Worm (Caenorhabditis elegans) whole organism, midembryonic: Measurements from ENCODE around the gene ugt-38.

Experiments
- T22C8.4 ChIP-seq: fragments of 200-800 bp; sonication (Bioruptor generic); IDR thresholded peaks from 2 replicates; pipeline ENCODE4 v1.3.6; 2022; ENCODE audit warnings: missing genetic modification characterization, missing compliant biosample characterization
- cog-1 ChIP-seq: sonication (generic microtip); optimal IDR thresholded peaks from 2 replicates; lab custom pipeline; 2016; ENCODE audit warnings: missing genetic modification characterization, missing compliant biosample characterization
- flt-1 ChIP-seq: fragments of 200-800 bp; sonication (Bioruptor generic); IDR thresholded peaks from 2 replicates; pipeline ENCODE4 v1.3.6; 2022; ENCODE audit warnings: missing genetic modification characterization, missing compliant biosample characterization
- klf-2 ChIP-seq: fragments of 200-800 bp; sonication (Bioruptor generic); conservative IDR thresholded peaks from 2 replicates; pipeline ENCODE4 v1.3.6; 2022; ENCODE audit warnings: missing genetic modification reagents, missing genetic modification characterization, missing compliant biosample characterization
- med-1 ChIP-seq: sonication (generic microtip); optimal IDR thresholded peaks from 2 replicates; lab custom pipeline; 2017; ENCODE audit warnings: missing genetic modification characterization, mild to moderate bottlenecking, missing compliant biosample characterization, antibody characterized with exemption, missing genetic modification reagents; ENCODE audit not compliant: insufficient read depth
- ref-1 ChIP-seq: fragments of 200-800 bp; sonication (Bioruptor generic); conservative IDR thresholded peaks from 2 replicates; pipeline ENCODE4 v1.3.6; 2022; ENCODE audit warnings: missing genetic modification reagents, missing genetic modification characterization, missing compliant biosample characterization
- tab-1 ChIP-seq: fragments of 200-800 bp; sonication (Bioruptor generic); IDR thresholded peaks from 2 replicates; pipeline ENCODE4 v1.3.6; 2022; ENCODE audit warnings: missing genetic modification characterization, missing compliant biosample characterization
- ztf-23 ChIP-seq: fragments of 200-800 bp; sonication (Bioruptor generic); IDR thresholded peaks from 2 replicates; pipeline ENCODE4 v1.3.6; 2022; ENCODE audit warnings: missing genetic modification reagents, missing genetic modification characterization, missing compliant biosample characterization
- ztf-29 ChIP-seq: fragments of 200-800 bp; sonication (Bioruptor generic); IDR thresholded peaks from 2 replicates; pipeline ENCODE4 v1.3.6; 2022; ENCODE audit warnings: missing genetic modification reagents, missing genetic modification characterization, missing compliant biosample characterization

ugt-38 gene

ce11 chrV:7145250-7145850 is 1.9 kb downstream of the ugt-38 start, which contains the start of gene ugt-37:
Gene ugt-37 (minus strand): TSS chrV:7145318.
- TF ChIP-seq ztf-23 (no peak), cog-1 (tag; lab: Kevin White, UChicago) (no peak), T22C8.4 (GFP tag; lab: Robert Waterston, UW) (no peak), tab-1 (no peak), med-1 (GFP tag; lab: Kevin White, UChicago) (no peak), ztf-29 (no peak), ref-1 (GFP tag; lab: Robert Waterston, UW) (no peak), flt-1 (GFP tag; lab: Robert Waterston, UW) (no peak), klf-2 (GFP tag; lab: Robert Waterston, UW) (no peak)

ce11 chrV:7142661-7143060 is 4.6 kb downstream of the ugt-38 start:
- TF ChIP-seq tab-1 (no peak), ztf-23 (no peak), ref-1 (GFP tag; lab: Robert Waterston, UW) (no peak), med-1 (GFP tag; lab: Kevin White, UChicago) (no peak), klf-2 (GFP tag; lab: Robert Waterston, UW) (no peak), flt-1 (GFP tag; lab: Robert Waterston, UW) (no peak), cog-1 (tag; lab: Kevin White, UChicago) (no peak), ztf-29 (no peak), T22C8.4 (GFP tag; lab: Robert Waterston, UW) (no peak)

- no peak for TF ChIP-seq ztf-23
- no peak for TF ChIP-seq med-1 (GFP tag; lab: Kevin White, UChicago)
- TF ChIP-seq flt-1 (GFP tag; lab: Robert Waterston, UW) = no peak
- no peak for TF ChIP-seq ref-1 (GFP tag; lab: Robert Waterston, UW)
- TF ChIP-seq tab-1 = no peak
- TF ChIP-seq ztf-29 = no peak
- no peak for TF ChIP-seq klf-2 (GFP tag; lab: Robert Waterston, UW)
- TF ChIP-seq cog-1 (tag; lab: Kevin White, UChicago) = no peak
- no peak for TF ChIP-seq T22C8.4 (GFP tag; lab: Robert Waterston, UW)
These were observed 5.4 kb downstream of the ugt-38 start, which contains the start of gene ugt-40 for ce11 chrV:7141864-7142263. Gene ugt-40 (minus strand): TSS chrV:7141964.

- TF ChIP-seq ref-1 (GFP tag; lab: Robert Waterston, UW) (no peak), cog-1 (tag; lab: Kevin White, UChicago) (no peak), ztf-29 (no peak), tab-1 (no peak), flt-1 (GFP tag; lab: Robert Waterston, UW) (no peak), T22C8.4 (GFP tag; lab: Robert Waterston, UW) (no peak), med-1 (GFP tag; lab: Kevin White, UChicago) (no peak), klf-2 (GFP tag; lab: Robert Waterston, UW) (no peak), ztf-23 (no peak)
These were observed 6.9 kb downstream of the ugt-38 start for ce11 chrV:7140368-7140767.

ce11 chrV:7138320-7138719 is 8.9 kb downstream of the ugt-38 start, which contains the start of gene str-112:
Gene str-112 (minus strand): TSS chrV:7138420.
- no peak for TF ChIP-seq T22C8.4 (GFP tag; lab: Robert Waterston, UW)
- no peak for TF ChIP-seq klf-2 (GFP tag; lab: Robert Waterston, UW)
- no peak for TF ChIP-seq ztf-29
- TF ChIP-seq cog-1 (tag; lab: Kevin White, UChicago) = no peak
- no peak for TF ChIP-seq med-1 (GFP tag; lab: Kevin White, UChicago)

- no peak for TF ChIP-seq ref-1 (GFP tag; lab: Robert Waterston, UW)
- TF ChIP-seq ztf-23 = no peak
- TF ChIP-seq cog-1 (tag; lab: Kevin White, UChicago) = no peak
- TF ChIP-seq T22C8.4 (GFP tag; lab: Robert Waterston, UW) = no peak
These were observed 10.4 kb downstream of the ugt-38 start for ce11 chrV:7136859-7137258.

- TF ChIP-seq ztf-29 (no peak), ztf-23 (no peak), cog-1 (tag; lab: Kevin White, UChicago) (no peak), klf-2 (GFP tag; lab: Robert Waterston, UW) (no peak), T22C8.4 (GFP tag; lab: Robert Waterston, UW) (no peak)
These were observed 13.3 kb downstream of the ugt-38 start, which contains the start of gene F10D2.16 for ce11 chrV:7133963-7134362. Gene F10D2.16 (plus strand): TSS chrV:7134263.

- TF ChIP-seq flt-1 (GFP tag; lab: Robert Waterston, UW) = no peak
These were observed 15.0 kb downstream of the ugt-38 start, which contains the start of gene sre-10 for ce11 chrV:7132248-7132647. Gene sre-10 (plus strand): TSS chrV:7132548.

ce11 chrV:7130974-7131373 is 16.3 kb downstream of the ugt-38 start, which contains the start of gene srx-36:
Gene srx-36 (minus strand): TSS chrV:7131074.
- TF ChIP-seq ztf-23 = no peak
- no peak for TF ChIP-seq klf-2 (GFP tag; lab: Robert Waterston, UW)
- TF ChIP-seq T22C8.4 (GFP tag; lab: Robert Waterston, UW) = no peak
- no peak for TF ChIP-seq med-1 (GFP tag; lab: Kevin White, UChicago)
- TF ChIP-seq flt-1 (GFP tag; lab: Robert Waterston, UW) = no peak
- no peak for TF ChIP-seq cog-1 (tag; lab: Kevin White, UChicago)
- TF ChIP-seq ztf-29 = no peak
- no peak for TF ChIP-seq ref-1 (GFP tag; lab: Robert Waterston, UW)
- no peak for TF ChIP-seq tab-1

ce11 chrV:7129460-7129859 is 17.8 kb downstream of the ugt-38 start, which contains the start of gene T01C4.8:
Gene T01C4.8 (minus strand): TSS chrV:7129560.
- TF ChIP-seq T22C8.4 (GFP tag; lab: Robert Waterston, UW) = no peak
- TF ChIP-seq ztf-23 = no peak
- no peak for TF ChIP-seq med-1 (GFP tag; lab: Kevin White, UChicago)
